Worm (Caenorhabditis elegans) whole organism, L3 larva: ENCODE results near the gene K04F1.9.
"Not testable (repeated sequence)": the region's sequence is repeated elsewhere in the genome, so short reads cannot be mapped to it uniquely, and the experiment has no call there.

ENCODE experiments used
- ama-1 ChIP-seq: fragments of 150-350 bp; optimal IDR thresholded peaks from 2 replicates; lab custom pipeline; 2018
- elt-1 ChIP-seq: fragments of 150-350 bp; optimal IDR thresholded peaks from 2 replicates; lab custom pipeline; 2014; ENCODE audit warnings: missing biosample characterization, missing genetic modification characterization
- elt-3 ChIP-seq, 3 experiments: fragments of 150-350 bp in 1 of 3; sonication (generic microtip) in 2 of 3; optimal IDR thresholded peaks; 2 replicates in 2 of 3; 4 replicates in 1 of 3; lab custom pipeline; 2014 to 2017; ENCODE audit warnings: missing biosample characterization in 3 of 3, missing genetic modification characterization in 3 of 3
- nhr-23 ChIP-seq: fragments of 150-350 bp; optimal IDR thresholded peaks from 2 replicates; lab custom pipeline; 2014; ENCODE audit warnings: missing biosample characterization, missing genetic modification reagents, missing genetic modification characterization
- nhr-28 ChIP-seq: fragments of 150-350 bp; optimal IDR thresholded peaks from 2 replicates; lab custom pipeline; 2014; ENCODE audit warnings: missing biosample characterization, missing genetic modification characterization
- skn-1 ChIP-seq: fragments of 150-350 bp; optimal IDR thresholded peaks from 2 replicates; lab custom pipeline; 2014; ENCODE audit warnings: missing biosample characterization, missing genetic modification characterization
- tbx-2 ChIP-seq: sonication (generic microtip); optimal IDR thresholded peaks from 2 replicates; lab custom pipeline; 2016; ENCODE audit warnings: mild to moderate bottlenecking, missing genetic modification characterization, missing compliant biosample characterization
- ztf-11 ChIP-seq: fragments of 150-350 bp; optimal IDR thresholded peaks from 2 replicates; lab custom pipeline; 2014; ENCODE audit warnings: missing biosample characterization, missing genetic modification characterization
- ztf-4 ChIP-seq: fragments of 150-350 bp; optimal IDR thresholded peaks from 2 replicates; lab custom pipeline; 2014; ENCODE audit warnings: missing biosample characterization, missing genetic modification characterization

DNA sequence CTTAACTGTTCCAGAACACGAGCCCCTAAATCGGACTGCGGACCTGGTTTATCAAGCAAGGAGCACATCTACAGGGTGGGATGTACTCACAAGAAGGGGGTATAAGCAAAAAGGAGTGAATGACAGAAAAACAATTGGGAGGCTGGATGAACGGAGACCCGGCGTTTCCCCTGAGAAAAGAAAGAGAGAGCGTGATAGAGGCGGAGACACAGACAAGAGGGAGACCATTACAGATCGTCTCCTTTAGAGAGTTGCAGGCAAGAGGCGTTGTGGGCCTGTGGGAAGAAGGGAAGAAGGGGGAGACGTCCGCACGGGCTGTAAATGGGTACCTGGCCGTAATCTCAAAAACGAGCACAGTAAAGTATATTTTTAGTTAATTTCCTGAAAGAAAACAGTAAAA lies 28.9 kb downstream of the K04F1.9 start, which contains the start of gene Y46H3C.7:
- TF ChIP-seq ztf-4 (tag; lab: Kevin White, UChicago); tbx-2 (tag; lab: Kevin White, UChicago); nhr-28 (tag; lab: Kevin White, UChicago); skn-1; ama-1; elt-3 (tag; optimal IDR thresholded peaks at IDR 0.05; lab: Kevin White, UChicago); nhr-23 (tag; lab: Kevin White, UChicago); ztf-11 (tag; lab: Kevin White, UChicago); elt-1 (tag; lab: Kevin White, UChicago): not testable (repeated sequence)
